Fruit fly (Drosophila melanogaster): ENCODE data around the gene Klp3A.

The Klp3A gene

dm6 chrX:2553862-2554261 lies 50.0 kb downstream of the Klp3A start:
- TF ChIP-seq h (optimal IDR thresholded peaks at IDR 0.05): no peak
- TF ChIP-seq psq (optimal IDR thresholded peaks at IDR 0.05): no peak
- TF ChIP-seq Sin3A (optimal IDR thresholded peaks at IDR 0.05): no peak
- TF ChIP-seq Myc (optimal IDR thresholded peaks at IDR 0.05): no peak
- TF ChIP-seq insv (optimal IDR thresholded peaks at IDR 0.05): no peak
- no peak for TF ChIP-seq ttk (optimal IDR thresholded peaks at IDR 0.05)

- TF ChIP-seq psq (optimal IDR thresholded peaks at IDR 0.05) (no peak), h (optimal IDR thresholded peaks at IDR 0.05) (no peak), ttk (optimal IDR thresholded peaks at IDR 0.05) (no peak)
These were observed 51.9 kb downstream of the Klp3A start, which contains the start of gene Pdfr for dm6 chrX:2551906-2552305. Gene Pdfr (plus strand): TSS chrX:2552206.

Measured in Kc167 (cell line).